Fruit fly (Drosophila melanogaster) whole organism, embryonic: ENCODE results near the gene prd.

ENCODE experiments used
- Bgb ChIP-seq: fragments of 200-800 bp; sonication (Bioruptor generic); IDR thresholded peaks from 2 replicates; pipeline ENCODE4 v1.3.6; 2022; ENCODE audit warnings: missing biosample characterization, missing genetic modification characterization; ENCODE audit not compliant: partially characterized antibody
- Bteb2 ChIP-seq: fragments of 200-800 bp; sonication (Bioruptor generic); optimal IDR thresholded peaks from 2 replicates; lab custom pipeline; 2016; ENCODE audit warnings: missing biosample characterization, missing genetic modification characterization
- CG10543 ChIP-seq: fragments of 200-800 bp; sonication (Bioruptor generic); optimal IDR thresholded peaks from 3 replicates; lab custom pipeline; 2017; ENCODE audit warnings: missing biosample characterization, mild to moderate bottlenecking, missing genetic modification characterization, moderate library complexity
- CG11093 ChIP-seq: fragments of 200-800 bp; sonication (Bioruptor generic); IDR thresholded peaks from 3 replicates; pipeline ENCODE4 v1.3.6; 2022; ENCODE audit warnings: missing biosample characterization, missing genetic modification characterization
- CG12236 ChIP-seq: fragments of 200-800 bp; sonication (Bioruptor generic); optimal IDR thresholded peaks from 2 replicates; lab custom pipeline; 2016; ENCODE audit warnings: missing biosample characterization, missing genetic modification characterization
- CG12299 ChIP-seq: fragments of 200-800 bp; sonication (Bioruptor generic); optimal IDR thresholded peaks from 2 replicates; lab custom pipeline; 2018; ENCODE audit warnings: missing biosample characterization, mild to moderate bottlenecking, missing genetic modification characterization
- CG13424 ChIP-seq: fragments of 200-800 bp; sonication (Bioruptor generic); optimal IDR thresholded peaks from 2 replicates; lab custom pipeline; 2019; ENCODE audit warnings: missing biosample characterization, mild to moderate bottlenecking, missing genetic modification characterization, moderate library complexity
- CG13624 ChIP-seq: fragments of 200-800 bp; sonication (Bioruptor generic); optimal IDR thresholded peaks from 2 replicates; lab custom pipeline; 2016; ENCODE audit warnings: missing biosample characterization, missing genetic modification characterization
- CG14710 ChIP-seq: fragments of 200-800 bp; sonication (Bioruptor generic); optimal IDR thresholded peaks from 3 replicates; lab custom pipeline; 2019; ENCODE audit warnings: missing biosample characterization, mild to moderate bottlenecking, missing genetic modification characterization, moderate library complexity
- CG15601 ChIP-seq: fragments of 200-800 bp; sonication (Bioruptor generic); optimal IDR thresholded peaks from 3 replicates; lab custom pipeline; 2019; ENCODE audit warnings: missing biosample characterization, mild to moderate bottlenecking, missing genetic modification characterization, moderate library complexity
- CG15696 ChIP-seq: fragments of 200-800 bp; sonication (Bioruptor generic); optimal IDR thresholded peaks from 2 replicates; lab custom pipeline; 2019; ENCODE audit warnings: missing biosample characterization, mild to moderate bottlenecking, missing genetic modification characterization, moderate library complexity
- CG3065 ChIP-seq: fragments of 200-800 bp; sonication (Bioruptor generic); optimal IDR thresholded peaks from 2 replicates; lab custom pipeline; 2016; ENCODE audit warnings: missing biosample characterization, missing genetic modification characterization
- CG31224 ChIP-seq: fragments of 200-800 bp; sonication (Bioruptor generic); IDR thresholded peaks from 2 replicates; pipeline ENCODE4 v1.3.6; 2022; ENCODE audit warnings: missing biosample characterization, missing genetic modification characterization
- CG32767 ChIP-seq: fragments of 200-800 bp; sonication (Bioruptor generic); IDR thresholded peaks from 2 replicates; pipeline ENCODE4 v1.3.6; 2022; ENCODE audit warnings: missing biosample characterization, missing genetic modification characterization
- CG33557 ChIP-seq: fragments of 200-800 bp; sonication (Bioruptor generic); optimal IDR thresholded peaks from 2 replicates; lab custom pipeline; 2019; ENCODE audit warnings: missing biosample characterization, mild to moderate bottlenecking, missing genetic modification characterization, moderate library complexity
- CG7271 ChIP-seq: fragments of 200-800 bp; sonication (Bioruptor generic); optimal IDR thresholded peaks from 2 replicates; lab custom pipeline; 2018; ENCODE audit warnings: missing biosample characterization, mild to moderate bottlenecking, missing genetic modification characterization, moderate library complexity
- CG7357 ChIP-seq: fragments of 200-800 bp; sonication (Bioruptor generic); IDR thresholded peaks from 3 replicates; pipeline ENCODE4 v1.3.6; 2022; ENCODE audit warnings: missing biosample characterization, missing genetic modification characterization
- CG8388 ChIP-seq: fragments of 200-800 bp; sonication (Bioruptor generic); optimal IDR thresholded peaks from 2 replicates; lab custom pipeline; 2019; ENCODE audit warnings: missing biosample characterization, mild to moderate bottlenecking, missing genetic modification characterization, moderate library complexity
- CG8478 ChIP-seq: fragments of >200 bp; optimal IDR thresholded peaks from 2 replicates; lab custom pipeline; 2018
- CG9727 ChIP-seq: fragments of 200-800 bp; sonication (Bioruptor generic); optimal IDR thresholded peaks from 3 replicates; lab custom pipeline; 2017; ENCODE audit warnings: missing biosample characterization, mild to moderate bottlenecking, missing genetic modification characterization
- CoRest ChIP-seq: fragments of 200-800 bp; sonication (Bioruptor generic); optimal IDR thresholded peaks from 3 replicates; lab custom pipeline; 2018; ENCODE audit warnings: missing biosample characterization, mild to moderate bottlenecking, missing genetic modification characterization, moderate library complexity
- D ChIP-seq, 2 experiments: fragments of 200-800 bp in 1 of 2; fragments of >200 bp in 1 of 2; sonication (Bioruptor generic) in 1 of 2; optimal IDR thresholded peaks; 2 replicates in 1 of 2; 3 replicates in 1 of 2; lab custom pipeline; 2017; ENCODE audit warnings: mild to moderate bottlenecking in 1 of 2, missing biosample characterization in 1 of 2, missing genetic modification characterization in 1 of 2, missing genetic modification reagents in 1 of 2
- Elba2 ChIP-seq: fragments of 200-800 bp; sonication (Bioruptor generic); optimal IDR thresholded peaks from 3 replicates; lab custom pipeline; 2016; ENCODE audit warnings: missing biosample characterization, missing genetic modification characterization
- Gsc ChIP-seq: fragments of 200-800 bp; sonication (Bioruptor generic); IDR thresholded peaks from 2 replicates; pipeline ENCODE4 v1.3.6; 2022; ENCODE audit warnings: missing biosample characterization, missing genetic modification characterization
- HLH54F ChIP-seq: fragments of 200-800 bp; sonication (Bioruptor generic); optimal IDR thresholded peaks from 3 replicates; lab custom pipeline; 2016; ENCODE audit warnings: missing biosample characterization, missing genetic modification characterization
- HLHmδ ChIP-seq: fragments of 200-800 bp; sonication (Bioruptor generic); optimal IDR thresholded peaks from 2 replicates; lab custom pipeline; 2018; ENCODE audit warnings: missing biosample characterization, mild to moderate bottlenecking, missing genetic modification characterization, moderate library complexity
- Hr3 ChIP-seq: fragments of 200-800 bp; sonication (Bioruptor generic); optimal IDR thresholded peaks from 3 replicates; lab custom pipeline; 2016; ENCODE audit warnings: missing biosample characterization, missing genetic modification characterization
- Hr39 ChIP-seq: fragments of >200 bp; optimal IDR thresholded peaks from 2 replicates; lab custom pipeline; 2017
- Hsf ChIP-seq: fragments of 200-800 bp; sonication (Bioruptor generic); optimal IDR thresholded peaks from 3 replicates; lab custom pipeline; 2016; ENCODE audit warnings: missing biosample characterization, missing genetic modification characterization
- Nf-YB ChIP-seq: fragments of 200-800 bp; sonication (Bioruptor generic); optimal IDR thresholded peaks from 3 replicates; lab custom pipeline; 2019; ENCODE audit warnings: missing biosample characterization, mild to moderate bottlenecking, missing genetic modification characterization, moderate library complexity
- Spps ChIP-seq: fragments of 200-800 bp; sonication (Bioruptor generic); optimal IDR thresholded peaks from 2 replicates; lab custom pipeline; 2018; ENCODE audit warnings: missing biosample characterization, mild to moderate bottlenecking, missing genetic modification characterization
- Ssrp ChIP-seq: fragments of 200-800 bp; sonication (Bioruptor generic); optimal IDR thresholded peaks from 2 replicates; lab custom pipeline; 2018; ENCODE audit warnings: missing biosample characterization, mild to moderate bottlenecking, missing genetic modification characterization, moderate library complexity
- Trl ChIP-seq, 3 experiments: fragments of >200 bp in 2 of 3; fragments of 200-800 bp in 1 of 3; sonication (Bioruptor generic) in 1 of 3; optimal IDR thresholded peaks; 2 replicates in 1 of 3; 3 replicates in 2 of 3; lab custom pipeline; 2016 to 2017; ENCODE audit warnings: missing biosample characterization in 1 of 3, missing genetic modification characterization in 1 of 3
- Xbp1 ChIP-seq: fragments of 200-800 bp; sonication (Bioruptor generic); optimal IDR thresholded peaks from 3 replicates; lab custom pipeline; 2016; ENCODE audit warnings: missing biosample characterization, mild to moderate bottlenecking, missing genetic modification characterization
- YL-1 ChIP-seq: fragments of 200-800 bp; sonication (Bioruptor generic); optimal IDR thresholded peaks from 3 replicates; lab custom pipeline; 2017; ENCODE audit warnings: missing biosample characterization, mild to moderate bottlenecking, missing genetic modification characterization
- al ChIP-seq: fragments of 200-800 bp; sonication (Bioruptor generic); IDR thresholded peaks from 2 replicates; pipeline ENCODE4 v1.3.6; 2022; ENCODE audit warnings: missing biosample characterization, missing genetic modification characterization
- az2 ChIP-seq: fragments of 200-800 bp; sonication (Bioruptor generic); optimal IDR thresholded peaks from 3 replicates; lab custom pipeline; 2016; ENCODE audit warnings: missing biosample characterization, missing genetic modification characterization
- chinmo ChIP-seq: fragments of 200-800 bp; sonication (Bioruptor generic); IDR thresholded peaks from 4 replicates; pipeline ENCODE4 v1.3.6; 2022; ENCODE audit warnings: missing biosample characterization, missing genetic modification characterization; ENCODE audit not compliant: partially characterized antibody
- croc ChIP-seq: fragments of 200-800 bp; sonication (Bioruptor generic); conservative IDR thresholded peaks from 3 replicates; pipeline ENCODE4 v1.3.6; 2022; ENCODE audit warnings: missing biosample characterization, missing genetic modification characterization
- dmrt99B ChIP-seq: fragments of 200-800 bp; sonication (Bioruptor generic); optimal IDR thresholded peaks from 2 replicates; lab custom pipeline; 2018; ENCODE audit warnings: missing biosample characterization, mild to moderate bottlenecking, missing genetic modification characterization, moderate library complexity
- gsb-n ChIP-seq: fragments of 200-800 bp; sonication (Bioruptor generic); optimal IDR thresholded peaks from 3 replicates; lab custom pipeline; 2018; ENCODE audit warnings: missing biosample characterization, mild to moderate bottlenecking, missing genetic modification characterization
- jumu ChIP-seq: fragments of 200-800 bp; sonication (Bioruptor generic); optimal IDR thresholded peaks from 3 replicates; lab custom pipeline; 2016; ENCODE audit warnings: missing biosample characterization, missing genetic modification characterization
- ken ChIP-seq: fragments of 200-800 bp; sonication (Bioruptor generic); IDR thresholded peaks from 3 replicates; pipeline ENCODE4 v1.3.6; 2022; ENCODE audit warnings: missing biosample characterization, missing genetic modification characterization
- nmo ChIP-seq: fragments of 200-800 bp; sonication (Bioruptor generic); optimal IDR thresholded peaks from 2 replicates; lab custom pipeline; 2018; ENCODE audit warnings: missing biosample characterization, mild to moderate bottlenecking, missing genetic modification characterization, moderate library complexity
- psq ChIP-seq: fragments of 200-800 bp; sonication (Bioruptor generic); optimal IDR thresholded peaks from 2 replicates; lab custom pipeline; 2017; ENCODE audit warnings: missing biosample characterization, missing genetic modification characterization
- pum ChIP-seq: fragments of 200-800 bp; sonication (Bioruptor generic); optimal IDR thresholded peaks from 2 replicates; lab custom pipeline; 2016; ENCODE audit warnings: missing biosample characterization, missing genetic modification characterization
- trem ChIP-seq: fragments of 200-800 bp; optimal IDR thresholded peaks from 3 replicates; lab custom pipeline; 2019; ENCODE audit warnings: missing biosample characterization, mild to moderate bottlenecking, missing genetic modification characterization, moderate library complexity
- twi ChIP-seq: fragments of 200-800 bp; optimal IDR thresholded peaks from 2 replicates; lab custom pipeline; 2019; ENCODE audit warnings: missing biosample characterization, mild to moderate bottlenecking, missing genetic modification characterization, moderate library complexity
- wek ChIP-seq: fragments of 200-800 bp; sonication (Bioruptor generic); optimal IDR thresholded peaks from 3 replicates; lab custom pipeline; 2018; ENCODE audit warnings: missing biosample characterization, mild to moderate bottlenecking, missing genetic modification characterization, moderate library complexity
- zfh2 ChIP-seq: fragments of 200-800 bp; sonication (Bioruptor generic); optimal IDR thresholded peaks from 2 replicates; lab custom pipeline; 2016; ENCODE audit warnings: missing biosample characterization, missing genetic modification characterization

prd gene

DNA sequence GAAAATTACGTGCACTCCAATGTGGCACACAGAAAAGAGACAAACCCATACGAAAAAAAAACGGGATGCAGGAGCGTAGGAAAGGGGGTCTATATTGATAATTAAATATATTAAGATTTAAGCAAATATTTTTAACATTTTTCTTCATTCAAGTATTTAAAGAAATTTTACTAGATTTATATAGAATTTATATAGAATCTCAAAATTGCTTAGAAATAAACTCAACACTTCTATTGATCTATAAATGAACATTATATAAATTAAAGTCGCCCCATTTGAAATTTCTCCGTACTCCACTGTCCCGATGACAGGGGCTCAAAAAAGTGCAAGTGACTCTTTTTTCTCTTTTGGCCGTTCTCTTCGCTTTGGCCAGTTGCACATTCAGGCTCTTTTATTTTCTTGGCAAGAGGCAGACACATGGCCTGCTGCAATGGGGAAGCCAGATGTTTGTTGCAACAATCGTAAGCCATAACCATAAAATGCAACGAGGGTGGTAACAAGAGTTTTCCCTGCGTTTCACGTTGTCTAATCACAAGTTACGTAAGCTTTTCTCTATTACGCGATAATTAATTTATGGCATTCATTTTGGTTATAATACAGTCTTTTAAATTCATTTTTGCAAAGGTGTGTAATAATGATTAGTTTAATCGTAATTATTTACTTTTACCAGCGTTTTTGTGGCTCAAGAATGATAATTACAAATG, 19.8 kb downstream of the prd start (continued):
- TF ChIP-seq dmrt99B (tag; lab: Kevin White, UChicago) (peak; percentile 67), CG3065 (GFP tag; lab: Kevin White, UChicago) (no peak), CG13424 (tag; lab: Kevin White, UChicago) (peak; percentile 44), Bteb2 (GFP tag; lab: Kevin White, UChicago) (no peak), CG14710 (tag; lab: Kevin White, UChicago) (peak; percentile 71), Spps (peak; percentile 46), gsb-n (tag; lab: Kevin White, UChicago) (peak; percentile 72), CG7271 (tag; lab: Kevin White, UChicago) (peak; percentile 27), croc (peak; percentile 38; the same call in 1 of the 3 replicates), trem (tag; lab: Kevin White, UChicago) (peak; percentile 23), Hsf (no peak), Elba2 (GFP tag; lab: Kevin White, UChicago) (no peak), al (GFP tag; lab: Robert Waterston, UW) (no peak), CG9727 (peak; percentile 64), twi (tag; lab: Kevin White, UChicago) (no peak), Trl (optimal IDR thresholded peaks at IDR 0.05; lab: Kevin White, UChicago) (peak in 1 of 2 experiments; percentile 39), Trl (GFP tag; optimal IDR thresholded peaks at IDR 0.05; lab: Kevin White, UChicago) (no peak), HLH54F (GFP tag; lab: Kevin White, UChicago) (no peak), ken (0 out of 3 replicates have a peak, but pooled peaks have one; percentile 8), HLHmδ (GFP tag; lab: Kevin White, UChicago) (no peak), CG32767 (GFP tag; lab: Robert Waterston, UW) (no peak), CG15601 (tag; lab: Kevin White, UChicago) (peak; percentile 58), Gsc (GFP tag; lab: Robert Waterston, UW) (no peak), Xbp1 (GFP tag; lab: Kevin White, UChicago) (no peak), CoRest (tag; lab: Kevin White, UChicago) (peak; percentile 48), CG15696 (tag; lab: Kevin White, UChicago) (peak; percentile 87), Nf-YB (GFP tag; lab: Kevin White, UChicago) (peak; percentile 42), D (optimal IDR thresholded peaks at IDR 0.05; lab: Kevin White, UChicago) (no peak), D (GFP tag; optimal IDR thresholded peaks at IDR 0.05; lab: Kevin White, UChicago) (peak; percentile 46), pum (GFP tag; lab: Kevin White, UChicago) (no peak), CG12299 (no peak), YL-1 (GFP tag; lab: Kevin White, UChicago) (no peak), CG10543 (GFP tag; lab: Kevin White, UChicago) (no peak), wek (GFP tag; lab: Kevin White, UChicago) (no peak), Ssrp (peak; percentile 49), CG8388 (peak; percentile 55), Hr3 (GFP tag; lab: Kevin White, UChicago) (peak; percentile 24)

- TF ChIP-seq CG8478 (lab: Kevin White, UChicago) (no peak), az2 (GFP tag; lab: Kevin White, UChicago) (peak; percentile 33), CG33557 (GFP tag; lab: Kevin White, UChicago) (no peak), psq (GFP tag; lab: Kevin White, UChicago) (no peak), CG7357 (no peak), CG31224 (GFP tag; lab: Robert Waterston, UW) (no peak), CG13624 (GFP tag; lab: Kevin White, UChicago) (peak; percentile 1), jumu (GFP tag; lab: Kevin White, UChicago) (no peak), CG12236 (GFP tag; lab: Kevin White, UChicago) (no peak), nmo (GFP tag; lab: Kevin White, UChicago) (peak; percentile 51), chinmo (GFP tag; lab: Robert Waterston, UW) (no peak), zfh2 (no peak), Bgb (GFP tag; lab: Robert Waterston, UW) (peak; percentile 52; the same call in 1 of the 2 replicates), Hr39 (lab: Kevin White, UChicago) (no peak), CG11093 (GFP tag; lab: Robert Waterston, UW) (no peak)
Observed at dm6 chr2L:12063035-12063434, 22.6 kb downstream of the prd start, which contains the start of gene Rab3-GAP. Rab3-GAP (minus strand) TSS chr2L:12063184.
